Worm (Caenorhabditis elegans) whole organism, L2 larva: Measurements from ENCODE around the gene lact-9.

Experiments used
- C34F6.9 ChIP-seq: fragments of 150-350 bp; optimal IDR thresholded peaks from 2 replicates; lab custom pipeline; 2014; ENCODE audit warnings: missing biosample characterization, missing genetic modification characterization
- F13H6.1 ChIP-seq: sonication (generic microtip); optimal IDR thresholded peaks from 2 replicates; lab custom pipeline; 2016; ENCODE audit warnings: missing genetic modification characterization, missing compliant biosample characterization
- R02D3.7 ChIP-seq: fragments of 150-350 bp; optimal IDR thresholded peaks from 2 replicates; lab custom pipeline; 2014; ENCODE audit warnings: missing biosample characterization, missing genetic modification characterization
- alr-1 ChIP-seq: fragments of 150-350 bp; optimal IDR thresholded peaks from 2 replicates; lab custom pipeline; 2014; ENCODE audit warnings: missing biosample characterization, missing genetic modification characterization
- ama-1 ChIP-seq: fragments of 150-350 bp; optimal IDR thresholded peaks from 2 replicates; lab custom pipeline; 2018; ENCODE audit warnings: inconsistent platforms
- blmp-1 ChIP-seq: sonication (generic microtip); optimal IDR thresholded peaks from 2 replicates; lab custom pipeline; 2017; ENCODE audit warnings: missing genetic modification characterization, mild to moderate bottlenecking, missing compliant biosample characterization, antibody characterized with exemption, moderate library complexity; ENCODE audit not compliant: insufficient read depth
- ceh-82 ChIP-seq: fragments of 150-350 bp; optimal IDR thresholded peaks from 2 replicates; lab custom pipeline; 2014; ENCODE audit warnings: missing biosample characterization, missing genetic modification characterization
- crh-2 ChIP-seq: sonication (generic microtip); optimal IDR thresholded peaks from 2 replicates; lab custom pipeline; 2017; ENCODE audit warnings: missing biosample characterization, missing genetic modification characterization
- dmd-4 ChIP-seq: sonication (generic microtip); optimal IDR thresholded peaks from 2 replicates; lab custom pipeline; 2017; ENCODE audit warnings: missing biosample characterization, missing genetic modification characterization
- elt-3 ChIP-seq: sonication (generic microtip); optimal IDR thresholded peaks from 2 replicates; lab custom pipeline; 2017; ENCODE audit warnings: missing biosample characterization, missing genetic modification characterization
- fos-1 ChIP-seq: fragments of 150-350 bp; optimal IDR thresholded peaks from 2 replicates; lab custom pipeline; 2014; ENCODE audit warnings: missing biosample characterization, missing genetic modification characterization
- gmeb-1 ChIP-seq: fragments of 150-350 bp; optimal IDR thresholded peaks from 2 replicates; lab custom pipeline; 2014; ENCODE audit warnings: missing biosample characterization, missing genetic modification characterization
- lin-11 ChIP-seq: fragments of 150-350 bp; sonication (generic microtip); optimal IDR thresholded peaks from 2 replicates; lab custom pipeline; 2014; ENCODE audit warnings: missing biosample characterization, missing genetic modification characterization, inconsistent platforms, mixed read lengths
- lin-13 ChIP-seq: fragments of 150-350 bp; optimal IDR thresholded peaks from 2 replicates; lab custom pipeline; 2014; ENCODE audit warnings: missing biosample characterization, missing genetic modification reagents, missing genetic modification characterization
- lin-39 ChIP-seq: fragments of 150-350 bp; optimal IDR thresholded peaks from 2 replicates; lab custom pipeline; 2014; ENCODE audit warnings: missing biosample characterization, missing genetic modification reagents, missing genetic modification characterization
- lsy-2 ChIP-seq, 2 experiments: fragments of 150-350 bp in 1 of 2; sonication (generic microtip) in 1 of 2; optimal IDR thresholded peaks; 2 replicates each; lab custom pipeline; 2014 to 2017; ENCODE audit warnings: missing biosample characterization in 2 of 2, missing genetic modification characterization in 2 of 2
- mbf-1 ChIP-seq: sonication (generic microtip); optimal IDR thresholded peaks from 2 replicates; lab custom pipeline; 2017; ENCODE audit warnings: missing biosample characterization, missing genetic modification characterization
- mdl-1 ChIP-seq, 2 experiments: fragments of 150-350 bp in 1 of 2; sonication (generic microtip) in 1 of 2; optimal IDR thresholded peaks; 2 replicates each; lab custom pipeline; 2017; ENCODE audit warnings: missing biosample characterization in 2 of 2, missing genetic modification characterization in 2 of 2
- nhr-10 ChIP-seq: sonication (generic microtip); optimal IDR thresholded peaks from 2 replicates; lab custom pipeline; 2017; ENCODE audit warnings: missing biosample characterization, missing genetic modification characterization
- nhr-11 ChIP-seq: fragments of 150-350 bp; optimal IDR thresholded peaks from 2 replicates; lab custom pipeline; 2014; ENCODE audit warnings: missing biosample characterization, missing genetic modification characterization
- nhr-129 ChIP-seq: fragments of 150-350 bp; optimal IDR thresholded peaks from 2 replicates; lab custom pipeline; 2014; ENCODE audit warnings: missing biosample characterization, missing genetic modification characterization
- nhr-21 ChIP-seq: fragments of 150-350 bp; optimal IDR thresholded peaks from 2 replicates; lab custom pipeline; 2014; ENCODE audit warnings: missing biosample characterization, missing genetic modification characterization
- nhr-25 ChIP-seq: fragments of 150-350 bp; sonication (generic microtip); optimal IDR thresholded peaks from 3 replicates; lab custom pipeline; 2014; ENCODE audit warnings: missing biosample characterization, missing genetic modification characterization
- nhr-77 ChIP-seq: fragments of 150-350 bp; optimal IDR thresholded peaks from 2 replicates; lab custom pipeline; 2014; ENCODE audit warnings: missing biosample characterization, missing genetic modification characterization
- peb-1 ChIP-seq: fragments of 150-350 bp; optimal IDR thresholded peaks from 2 replicates; lab custom pipeline; 2014; ENCODE audit warnings: missing biosample characterization, missing genetic modification characterization
- sem-4 ChIP-seq: fragments of 150-350 bp; optimal IDR thresholded peaks from 2 replicates; lab custom pipeline; 2014; ENCODE audit warnings: missing biosample characterization, missing genetic modification reagents, missing genetic modification characterization
- skn-1 ChIP-seq: sonication (generic microtip); optimal IDR thresholded peaks from 2 replicates; lab custom pipeline; 2017; ENCODE audit warnings: missing biosample characterization, missing genetic modification characterization
- sma-3 ChIP-seq: sonication (generic microtip); optimal IDR thresholded peaks from 2 replicates; lab custom pipeline; 2016; ENCODE audit warnings: missing genetic modification reagents, missing genetic modification characterization, missing compliant biosample characterization
- snpc-4 ChIP-seq: fragments of 150-350 bp; optimal IDR thresholded peaks from 2 replicates; lab custom pipeline; 2014; ENCODE audit warnings: missing biosample characterization, missing genetic modification characterization
- unc-39 ChIP-seq: fragments of 150-350 bp; optimal IDR thresholded peaks from 2 replicates; lab custom pipeline; 2014; ENCODE audit warnings: missing biosample characterization, missing genetic modification characterization
- unc-55 ChIP-seq: fragments of 150-350 bp; sonication (generic microtip); optimal IDR thresholded peaks from 3 replicates; lab custom pipeline; 2014; ENCODE audit warnings: missing biosample characterization, missing genetic modification reagents, missing genetic modification characterization
- ztf-1 ChIP-seq: fragments of 200-800 bp; sonication (Bioruptor generic); conservative IDR thresholded peaks from 2 replicates; pipeline ENCODE4 v1.3.6; 2022; ENCODE audit warnings: missing genetic modification characterization, missing compliant biosample characterization
- ztf-11 ChIP-seq: sonication (generic microtip); optimal IDR thresholded peaks from 2 replicates; lab custom pipeline; 2017; ENCODE audit warnings: missing biosample characterization, missing genetic modification characterization
- ztf-4 ChIP-seq: fragments of 150-350 bp; optimal IDR thresholded peaks from 2 replicates; lab custom pipeline; 2014; ENCODE audit warnings: missing biosample characterization, missing genetic modification characterization

The lact-9 gene

DNA sequence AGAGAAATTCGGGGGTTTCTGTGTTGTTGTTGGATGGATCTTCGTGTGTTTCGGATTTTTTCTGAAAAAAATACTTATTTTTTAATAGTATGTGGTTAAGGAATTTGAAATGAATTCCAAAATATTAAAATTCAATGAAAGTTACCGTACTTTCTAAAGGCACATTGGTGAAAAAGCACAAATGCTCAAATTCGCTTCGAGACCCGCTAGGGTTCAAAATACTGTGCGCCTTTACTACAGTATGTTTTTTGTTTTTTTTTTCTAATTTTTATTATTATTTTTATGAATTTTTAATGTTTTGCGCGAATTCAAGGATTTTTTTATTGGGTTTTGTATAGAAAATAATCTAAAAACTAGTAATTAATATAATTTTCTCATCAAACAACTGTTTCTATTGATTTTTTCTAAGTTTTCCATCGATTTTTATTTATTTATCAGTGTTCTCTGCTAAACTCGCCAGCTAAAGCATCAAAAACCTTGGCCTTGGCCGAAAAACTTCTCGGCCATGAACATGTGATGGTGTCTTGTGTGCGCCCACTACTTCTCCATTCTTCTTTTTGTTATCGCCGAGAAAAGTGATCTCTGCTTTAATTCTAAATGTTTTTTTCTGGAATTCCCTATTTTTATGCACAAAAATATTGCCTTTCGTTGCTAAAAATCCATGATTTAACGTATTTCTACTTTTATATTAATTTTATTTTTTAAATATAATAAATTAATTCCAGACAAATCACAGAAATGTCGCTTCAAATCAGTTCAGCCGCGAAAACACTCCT lies 2.0 kb downstream of the lact-9 start, which contains the start of gene iscu-1 (continued):
- TF ChIP-seq lin-13 (GFP tag; lab: Kevin White, UChicago): no peak

DNA sequence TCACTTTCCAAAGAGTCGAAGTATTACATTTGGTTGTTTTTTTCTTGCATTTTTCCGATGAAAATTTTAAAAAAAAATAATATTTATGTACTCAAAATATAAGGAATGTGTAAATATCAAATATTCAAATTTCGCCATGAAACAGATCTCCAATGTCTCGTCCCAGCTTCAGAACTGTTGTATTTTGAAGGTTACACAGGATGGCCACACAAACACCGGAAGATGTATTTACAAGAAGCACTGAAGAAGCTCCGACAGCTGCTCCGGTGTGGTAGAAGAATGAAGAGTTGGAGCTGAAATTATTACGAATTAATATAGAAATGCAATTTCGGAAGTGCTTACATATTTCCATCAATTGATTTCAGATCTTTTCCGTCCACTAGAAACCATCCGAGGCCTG lies 3.1 kb downstream of the lact-9 start:
- no peak for TF ChIP-seq skn-1 (tag; lab: Kevin White, UChicago)
- no peak for TF ChIP-seq dmd-4
- TF ChIP-seq ama-1: no peak
- no peak for TF ChIP-seq nhr-10 (tag; lab: Kevin White, UChicago)
- no peak for TF ChIP-seq sem-4 (tag; lab: Kevin White, UChicago)
- TF ChIP-seq mbf-1 (tag; lab: Kevin White, UChicago): no peak
- TF ChIP-seq unc-39 (tag; lab: Kevin White, UChicago): no peak
- no peak for TF ChIP-seq elt-3
- TF ChIP-seq nhr-21 (tag; lab: Kevin White, UChicago): no peak
- TF ChIP-seq, all 48 proteins: peak for 0

DNA sequence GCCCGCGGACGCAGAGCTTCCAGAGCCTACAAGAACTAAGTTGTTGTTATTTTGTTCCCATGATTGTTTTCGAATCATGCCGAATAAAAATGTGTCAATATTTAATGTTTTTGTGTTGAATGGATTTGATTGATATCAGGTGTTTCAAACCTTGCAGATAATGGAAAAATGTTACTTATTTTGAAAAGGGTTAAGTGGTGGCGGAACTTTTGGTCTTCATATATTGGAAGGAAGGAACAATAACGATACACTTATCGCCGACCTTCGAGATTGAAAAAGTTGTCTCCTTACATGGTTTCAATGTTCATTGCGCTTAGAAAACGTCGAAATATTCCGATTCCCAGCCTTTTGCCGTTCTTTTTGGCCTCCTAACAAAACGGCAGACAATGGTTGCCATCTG lies 6.7 kb downstream of the lact-9 start, which contains the start of gene gly-10:
Gene gly-10, plus strand, starts transcription at position 387 of the 400 bp plus-strand sequence.
- no peak for TF ChIP-seq mdl-1 (tag; optimal IDR thresholded peaks at IDR 0.05; lab: Kevin White, UChicago)
- peak; percentile 9 for TF ChIP-seq ama-1
- no peak for TF ChIP-seq crh-2
- TF ChIP-seq sem-4 (tag; lab: Kevin White, UChicago): no peak
- no peak for TF ChIP-seq nhr-11 (tag; lab: Kevin White, UChicago)
- TF ChIP-seq lin-39: no peak
- no peak for TF ChIP-seq unc-39 (tag; lab: Kevin White, UChicago)
- no peak for TF ChIP-seq dmd-4

DNA sequence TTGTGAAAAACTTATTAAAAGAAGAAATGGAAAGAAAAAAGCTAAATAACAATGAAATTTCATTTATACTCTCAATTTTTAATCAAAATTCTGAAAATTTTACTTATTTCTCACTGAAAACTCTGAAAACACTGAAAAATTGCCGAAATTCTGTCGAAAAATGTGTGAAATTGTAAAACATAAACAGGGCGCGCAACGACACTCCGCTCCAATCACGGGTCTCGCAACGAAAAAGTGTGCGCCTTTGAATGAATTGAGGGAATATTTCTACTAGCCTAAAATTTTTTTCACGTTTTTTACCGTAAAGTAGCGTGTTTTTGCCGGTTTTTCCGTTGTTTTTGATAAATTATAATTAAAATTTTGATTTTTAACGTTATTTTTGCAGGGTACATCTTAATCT lies 8.0 kb downstream of the lact-9 start, which contains the start of gene rpl-18:
Gene rpl-18, plus strand, starts transcription at position 386 of the 400 bp plus-strand sequence.
- TF ChIP-seq ama-1 (peak; percentile 17), R02D3.7 (tag; lab: Kevin White, UChicago) (no peak), nhr-21 (tag; lab: Kevin White, UChicago) (peak; percentile 36), unc-55 (peak; percentile 90), ztf-4 (tag; lab: Kevin White, UChicago) (peak; percentile 56), crh-2 (peak; percentile 55), nhr-77 (tag; lab: Kevin White, UChicago) (no peak), lsy-2 (tag; optimal IDR thresholded peaks at IDR 0.05; lab: Kevin White, UChicago) (peak; percentile 57 to 92), sem-4 (tag; lab: Kevin White, UChicago) (peak; percentile 27), elt-3 (no peak), nhr-25 (tag; lab: Kevin White, UChicago) (peak; percentile 61), F13H6.1 (tag; lab: Kevin White, UChicago) (peak; percentile 40), snpc-4 (tag; lab: Kevin White, UChicago) (peak; percentile 71), alr-1 (tag; lab: Kevin White, UChicago) (no peak), C34F6.9 (tag; lab: Kevin White, UChicago) (peak; percentile 84), ceh-82 (tag; lab: Kevin White, UChicago) (no peak), peb-1 (tag; lab: Kevin White, UChicago) (no peak), fos-1 (tag; lab: Kevin White, UChicago) (peak; percentile 36), lin-13 (GFP tag; lab: Kevin White, UChicago) (peak; percentile 72), gmeb-1 (tag; lab: Kevin White, UChicago) (peak; percentile 73), sma-3 (GFP tag; lab: Kevin White, UChicago) (peak; percentile 71), ztf-11 (tag; lab: Kevin White, UChicago) (no peak), lin-11 (tag; lab: Kevin White, UChicago) (peak; percentile 60), nhr-129 (peak; percentile 91)

DNA sequence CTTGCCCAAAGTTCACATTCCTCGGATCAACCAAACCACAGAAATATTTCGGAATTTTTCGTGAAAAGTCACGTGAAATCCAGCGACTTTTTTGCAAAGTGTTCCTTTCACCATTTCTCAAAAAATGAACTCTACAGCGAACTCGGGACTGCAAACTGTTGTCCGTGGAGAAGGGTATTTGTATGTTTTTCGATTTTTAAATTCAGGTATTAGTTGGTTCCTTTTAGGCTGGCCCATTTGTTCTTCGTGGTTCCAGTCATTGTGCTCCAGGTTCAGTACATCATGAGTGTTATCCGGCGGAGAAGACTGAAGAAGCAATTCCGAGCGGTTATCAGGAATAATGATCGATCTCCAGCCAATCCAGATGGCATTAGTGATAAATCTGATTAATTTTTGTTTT lies 8.7 kb downstream of the lact-9 start:
- TF ChIP-seq fos-1 (tag; lab: Kevin White, UChicago) (no peak), sem-4 (tag; lab: Kevin White, UChicago) (no peak), nhr-11 (tag; lab: Kevin White, UChicago) (no peak), ztf-11 (tag; lab: Kevin White, UChicago) (no peak), ztf-1 (no peak), nhr-21 (tag; lab: Kevin White, UChicago) (no peak), elt-3 (no peak), crh-2 (no peak), blmp-1 (tag; lab: Kevin White, UChicago) (no peak), lin-13 (GFP tag; lab: Kevin White, UChicago) (no peak)
